Fruit fly (Drosophila melanogaster): ENCODE measurements around the gene side-VII.

DNA sequence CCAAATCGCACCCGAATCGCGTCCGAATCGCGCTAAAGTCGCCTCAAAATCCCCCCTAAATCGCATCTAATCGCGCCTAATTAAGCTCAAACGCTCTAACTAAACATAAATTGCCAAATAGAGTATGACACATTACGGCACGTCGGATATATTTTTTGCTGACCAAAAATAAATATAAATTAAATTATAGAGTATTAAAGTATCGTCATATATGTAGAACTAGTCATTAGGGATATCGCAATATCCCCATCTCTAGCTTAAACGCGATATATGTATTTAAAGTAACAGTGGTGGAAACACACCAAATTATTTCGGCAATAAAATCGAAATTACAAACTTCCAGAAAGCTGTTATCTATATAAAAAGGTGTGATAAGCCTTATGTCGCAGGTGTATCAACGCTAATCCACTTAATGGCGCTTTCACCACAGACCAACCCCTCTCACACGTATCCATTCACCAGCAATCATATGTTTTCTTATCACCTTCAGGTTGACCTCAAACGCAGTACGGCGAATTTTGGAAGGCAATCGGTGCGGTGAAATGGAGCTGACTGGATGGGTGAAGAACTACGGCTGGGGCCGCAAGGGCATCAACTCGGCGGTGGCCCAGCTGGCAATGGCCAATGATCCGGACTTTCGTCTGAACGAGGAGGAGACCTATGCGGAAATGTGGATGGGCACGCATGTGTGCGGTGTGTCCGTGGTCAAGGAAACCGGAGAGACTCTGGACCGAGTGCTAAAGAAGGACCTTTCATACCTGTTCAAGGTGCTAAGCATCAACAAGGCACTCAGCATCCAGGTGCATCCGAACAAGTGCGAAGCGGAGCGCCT is 19.8 kb upstream of the side-VII start, which contains the start of gene Mpi:
- TF ChIP-seq usp (GFP tag; optimal IDR thresholded peaks at IDR 0.05) (no peak), CG8478 (optimal IDR thresholded peaks at IDR 0.05) (no peak), EcR (GFP tag; optimal IDR thresholded peaks at IDR 0.05) (no peak)
